Worm (Caenorhabditis elegans): ENCODE results near the gene ndub-2.

DNA sequence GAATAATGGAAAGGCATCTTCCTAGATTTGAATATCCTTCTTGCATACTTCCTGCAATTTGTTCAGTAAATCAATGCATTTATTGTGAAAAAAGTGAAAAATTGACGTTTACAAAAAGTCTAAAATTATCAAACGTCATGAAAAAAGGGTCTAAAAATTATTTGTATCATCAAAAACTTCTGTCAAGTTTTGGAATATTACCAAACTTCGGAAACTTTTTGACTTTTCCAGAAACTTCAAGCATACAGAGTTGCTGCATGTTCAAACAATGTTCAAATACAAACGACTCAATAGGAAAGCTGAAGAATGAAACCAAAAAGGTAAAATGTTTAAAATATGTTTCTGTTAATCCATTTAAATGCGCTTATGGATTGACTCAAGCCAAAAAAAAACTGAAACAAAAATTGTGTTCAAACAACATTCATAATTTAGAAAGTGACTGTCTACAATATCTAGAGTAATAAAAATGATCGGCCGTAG is 5.6 kb downstream of the ndub-2 start, which contains the start of gene F44G4.6:
- TF ChIP-seq nhr-11 (tag; optimal IDR thresholded peaks at IDR 0.05) = no peak
- no peak for TF ChIP-seq blmp-1 (tag; optimal IDR thresholded peaks at IDR 0.05)
- TF ChIP-seq lin-15B (tag; optimal IDR thresholded peaks at IDR 0.05) = no peak
- TF ChIP-seq elt-2 (tag; optimal IDR thresholded peaks at IDR 0.05) = no peak
- TF ChIP-seq dsc-1 (tag; optimal IDR thresholded peaks at IDR 0.05) = no peak

Data from whole organism, L1 larva.